Worm (Caenorhabditis elegans) whole organism, L4 larva: ENCODE results near the gene syd-9.

Source experiments
- F26F4.8 ChIP-seq: fragments of 200-800 bp; sonication (Bioruptor generic); conservative IDR thresholded peaks from 2 replicates; pipeline ENCODE4 v1.3.6; 2022; ENCODE audit warnings: missing genetic modification characterization, missing compliant biosample characterization
- F37D6.2 ChIP-seq: sonication (generic microtip); optimal IDR thresholded peaks from 2 replicates; lab custom pipeline; 2016; ENCODE audit warnings: mild to moderate bottlenecking, missing genetic modification characterization, missing compliant biosample characterization
- F44E2.7 ChIP-seq: fragments of 200-800 bp; sonication (Bioruptor generic); IDR thresholded peaks from 2 replicates; pipeline ENCODE4 v2.1.2; 2022; ENCODE audit warnings: missing genetic modification characterization, missing compliant biosample characterization
- F49E8.2 ChIP-seq: sonication (generic microtip); optimal IDR thresholded peaks from 2 replicates; lab custom pipeline; 2016; ENCODE audit warnings: missing compliant biosample characterization, mild to moderate bottlenecking, missing genetic modification characterization, borderline replicate concordance
- T20F7.1 ChIP-seq: fragments of 200-800 bp; sonication (Bioruptor generic); optimal IDR thresholded peaks from 2 replicates; lab custom pipeline; 2018; ENCODE audit warnings: mild to moderate bottlenecking, missing genetic modification characterization, missing compliant biosample characterization
- T26A8.4 ChIP-seq: fragments of 200-800 bp; sonication (Bioruptor generic); IDR thresholded peaks from 2 replicates; pipeline ENCODE4 v1.3.6; 2022; ENCODE audit warnings: missing genetic modification characterization, missing compliant biosample characterization
- Y105C5A.15 ChIP-seq: fragments of 200-800 bp; sonication (Bioruptor generic); IDR thresholded peaks from 2 replicates; pipeline ENCODE4 v1.3.6; 2022; ENCODE audit warnings: missing genetic modification characterization, missing compliant biosample characterization
- Y75B8A.6 ChIP-seq: fragments of 200-800 bp; sonication (Bioruptor generic); IDR thresholded peaks from 2 replicates; pipeline ENCODE4 v1.3.6; 2022; ENCODE audit warnings: missing genetic modification reagents, missing genetic modification characterization, missing compliant biosample characterization
- ZK546.5 ChIP-seq, 2 experiments: sonication (generic microtip); optimal IDR thresholded peaks; 2 replicates each; lab custom pipeline; 2017; ENCODE audit warnings: missing biosample characterization in 2 of 2, missing genetic modification characterization in 2 of 2
- aha-1 ChIP-seq: fragments of 150-350 bp; peaks from one replicate; lab custom pipeline; 2014; ENCODE audit warnings: missing biosample characterization, missing genetic modification characterization
- ceh-20 ChIP-seq: fragments of 200-800 bp; sonication (Bioruptor generic); IDR thresholded peaks from 2 replicates; pipeline ENCODE4 v1.3.6; 2022; ENCODE audit warnings: missing genetic modification reagents, missing genetic modification characterization, missing compliant biosample characterization
- ceh-44 ChIP-seq: fragments of 200-800 bp; sonication (Bioruptor generic); IDR thresholded peaks from 2 replicates; pipeline ENCODE4 v1.3.6; 2022; ENCODE audit warnings: missing genetic modification reagents, missing genetic modification characterization, missing compliant biosample characterization
- cey-2 ChIP-seq: sonication (generic microtip); optimal IDR thresholded peaks from 3 replicates; lab custom pipeline; 2017; ENCODE audit warnings: missing genetic modification characterization, mild to moderate bottlenecking, missing compliant biosample characterization, antibody characterized with exemption, borderline replicate concordance; ENCODE audit not compliant: insufficient read depth
- ctbp-1 ChIP-seq: fragments of 200-800 bp; sonication (Bioruptor generic); IDR thresholded peaks from 2 replicates; pipeline ENCODE4 v1.3.6; 2022; ENCODE audit warnings: missing genetic modification reagents, missing genetic modification characterization, missing compliant biosample characterization
- daf-8 ChIP-seq: fragments of 200-800 bp; sonication (Bioruptor generic); IDR thresholded peaks from 2 replicates; pipeline ENCODE4 v1.3.6; 2022; ENCODE audit warnings: missing genetic modification characterization, missing compliant biosample characterization
- dve-1 ChIP-seq: sonication (generic microtip); optimal IDR thresholded peaks from 2 replicates; lab custom pipeline; 2017; ENCODE audit warnings: antibody characterized with exemption, mild to moderate bottlenecking, missing genetic modification characterization, missing compliant biosample characterization; ENCODE audit not compliant: insufficient read depth
- gei-8 ChIP-seq: fragments of 200-800 bp; sonication (Bioruptor generic); optimal IDR thresholded peaks from 2 replicates; lab custom pipeline; 2018; ENCODE audit warnings: mild to moderate bottlenecking, missing genetic modification characterization, missing compliant biosample characterization
- hif-1 ChIP-seq, 2 experiments: sonication (generic microtip); optimal IDR thresholded peaks; 2 replicates each; lab custom pipeline; 2016 to 2017; ENCODE audit warnings: missing compliant biosample characterization in 2 of 2, missing genetic modification characterization in 2 of 2, missing genetic modification reagents in 2 of 2, missing genotype in 2 of 2, mild to moderate bottlenecking in 1 of 2
- lim-7 ChIP-seq: fragments of 200-800 bp; sonication (Bioruptor generic); IDR thresholded peaks from 2 replicates; pipeline ENCODE4 v1.3.6; 2022; ENCODE audit warnings: missing genetic modification characterization, missing compliant biosample characterization
- lin-1 ChIP-seq: fragments of 200-800 bp; sonication (Bioruptor generic); IDR thresholded peaks from 2 replicates; pipeline ENCODE4 v1.3.6; 2022; ENCODE audit warnings: missing genetic modification reagents, missing genetic modification characterization, missing compliant biosample characterization
- lin-29 ChIP-seq: fragments of 200-800 bp; sonication (Bioruptor generic); IDR thresholded peaks from 2 replicates; pipeline ENCODE4 v1.3.6; 2022; ENCODE audit warnings: missing genetic modification reagents, missing genetic modification characterization, missing compliant biosample characterization
- lin-38 ChIP-seq: fragments of 200-800 bp; sonication (Bioruptor generic); IDR thresholded peaks from 2 replicates; pipeline ENCODE4 v1.3.6; 2022; ENCODE audit warnings: missing genetic modification reagents, missing genetic modification characterization, missing compliant biosample characterization
- lin-39 ChIP-seq: fragments of 150-350 bp; optimal IDR thresholded peaks from 2 replicates; lab custom pipeline; 2014; ENCODE audit warnings: missing biosample characterization, missing genetic modification reagents, missing genetic modification characterization
- madf-5 ChIP-seq, 2 experiments: fragments of 200-800 bp; sonication (Bioruptor generic); IDR thresholded peaks; 2 replicates each; pipeline ENCODE4 v1.3.6; 2022; ENCODE audit warnings: missing compliant biosample characterization in 2 of 2, missing genetic modification characterization in 2 of 2
- madf-9 ChIP-seq: fragments of 200-800 bp; sonication (Bioruptor generic); conservative IDR thresholded peaks from 2 replicates; pipeline ENCODE4 v1.3.6; 2022; ENCODE audit warnings: missing genetic modification reagents, missing genetic modification characterization, missing compliant biosample characterization
- mdl-1 ChIP-seq, 2 experiments: fragments of 150-350 bp in 1 of 2; sonication (generic microtip) in 1 of 2; optimal IDR thresholded peaks; 2 replicates each; lab custom pipeline; 2014 to 2017; ENCODE audit warnings: missing biosample characterization in 2 of 2, missing genetic modification characterization in 2 of 2
- mep-1 ChIP-seq: fragments of 150-350 bp; sonication (generic microtip); optimal IDR thresholded peaks from 3 replicates; lab custom pipeline; 2014; ENCODE audit warnings: missing biosample characterization, missing genetic modification characterization
- mes-2 ChIP-seq: sonication (generic microtip); optimal IDR thresholded peaks from 2 replicates; lab custom pipeline; 2016; ENCODE audit warnings: missing genotype, mild to moderate bottlenecking, missing genetic modification characterization, missing compliant biosample characterization; ENCODE audit not compliant: poor library complexity, severe bottlenecking
- mxl-2 ChIP-seq: fragments of 200-800 bp; sonication (Bioruptor generic); conservative IDR thresholded peaks from 2 replicates; pipeline ENCODE4 v1.3.6; 2022; ENCODE audit warnings: missing genetic modification reagents, missing genetic modification characterization, missing compliant biosample characterization
- mxl-3 ChIP-seq: fragments of 200-800 bp; sonication (Bioruptor generic); optimal IDR thresholded peaks from 2 replicates; lab custom pipeline; 2018; ENCODE audit warnings: mild to moderate bottlenecking, missing genetic modification characterization, missing compliant biosample characterization
- nhr-102 ChIP-seq: sonication (generic microtip); optimal IDR thresholded peaks from 2 replicates; lab custom pipeline; 2016; ENCODE audit warnings: mild to moderate bottlenecking, missing genetic modification characterization, moderate library complexity, missing compliant biosample characterization
- nhr-237 ChIP-seq: sonication (generic microtip); optimal IDR thresholded peaks from 2 replicates; lab custom pipeline; 2017; ENCODE audit warnings: missing biosample characterization, missing genetic modification characterization
- nhr-25 ChIP-seq: sonication (generic microtip); optimal IDR thresholded peaks from 2 replicates; lab custom pipeline; 2017; ENCODE audit warnings: missing genetic modification characterization, mild to moderate bottlenecking, missing compliant biosample characterization, antibody characterized with exemption, moderate library complexity, borderline replicate concordance; ENCODE audit not compliant: insufficient read depth
- nhr-41 ChIP-seq: fragments of 200-800 bp; sonication (Bioruptor generic); IDR thresholded peaks from 2 replicates; pipeline ENCODE4 v1.3.6; 2022; ENCODE audit warnings: missing genetic modification reagents, missing genetic modification characterization, missing compliant biosample characterization
- nhr-6 ChIP-seq: fragments of 150-350 bp; optimal IDR thresholded peaks from 2 replicates; lab custom pipeline; 2014; ENCODE audit warnings: missing biosample characterization, missing genetic modification characterization
- nhr-77 ChIP-seq: fragments of 150-350 bp; optimal IDR thresholded peaks from 2 replicates; lab custom pipeline; 2014; ENCODE audit warnings: missing biosample characterization, missing genetic modification characterization
- php-3 ChIP-seq: fragments of 200-800 bp; sonication (Bioruptor generic); IDR thresholded peaks from 2 replicates; pipeline ENCODE4 v1.3.6; 2022; ENCODE audit warnings: missing genetic modification reagents, missing genetic modification characterization, missing compliant biosample characterization
- pqm-1 ChIP-seq: sonication (generic microtip); optimal IDR thresholded peaks from 2 replicates; lab custom pipeline; 2017; ENCODE audit warnings: missing biosample characterization, missing genetic modification characterization
- rbr-2 ChIP-seq: sonication (generic microtip); optimal IDR thresholded peaks from 2 replicates; lab custom pipeline; 2016; ENCODE audit warnings: missing genotype, missing genetic modification characterization, missing compliant biosample characterization
- saeg-2 ChIP-seq: fragments of 200-800 bp; sonication (Bioruptor generic); IDR thresholded peaks from 2 replicates; pipeline ENCODE4 v1.3.6; 2022; ENCODE audit warnings: missing genetic modification reagents, missing genetic modification characterization, missing compliant biosample characterization
- sdz-12 ChIP-seq: fragments of 200-800 bp; sonication (Bioruptor generic); optimal IDR thresholded peaks from 2 replicates; lab custom pipeline; 2018; ENCODE audit warnings: mild to moderate bottlenecking, missing genetic modification characterization, missing compliant biosample characterization
- snpc-1.2 ChIP-seq: fragments of 200-800 bp; sonication (Bioruptor generic); IDR thresholded peaks from 2 replicates; pipeline ENCODE4 v1.3.6; 2022; ENCODE audit warnings: missing genetic modification reagents, missing genetic modification characterization, missing compliant biosample characterization
- spr-1 ChIP-seq: sonication (generic microtip); optimal IDR thresholded peaks from 2 replicates; lab custom pipeline; 2016; ENCODE audit warnings: mild to moderate bottlenecking, missing genetic modification characterization, missing compliant biosample characterization
- tag-97 ChIP-seq: fragments of 200-800 bp; sonication (Bioruptor generic); IDR thresholded peaks from 2 replicates; pipeline ENCODE4 v1.3.6; 2022; ENCODE audit warnings: missing genetic modification characterization, missing compliant biosample characterization
- tra-1 ChIP-seq: fragments of 200-800 bp; sonication (Bioruptor generic); IDR thresholded peaks from 2 replicates; pipeline ENCODE4 v1.3.6; 2022; ENCODE audit warnings: missing genetic modification reagents, missing genetic modification characterization, missing compliant biosample characterization
- vab-7 ChIP-seq: fragments of 200-800 bp; sonication (Bioruptor generic); IDR thresholded peaks from 2 replicates; pipeline ENCODE4 v1.3.6; 2022; ENCODE audit warnings: missing genetic modification reagents, missing genetic modification characterization, missing compliant biosample characterization
- zfp-2 ChIP-seq: sonication (generic microtip); optimal IDR thresholded peaks from 2 replicates; lab custom pipeline; 2016; ENCODE audit warnings: mild to moderate bottlenecking, missing genetic modification characterization, missing compliant biosample characterization
- zfp-3 ChIP-seq: fragments of 200-800 bp; sonication (Bioruptor generic); conservative IDR thresholded peaks from 2 replicates; pipeline ENCODE4 v1.3.6; 2022; ENCODE audit warnings: missing genetic modification reagents, missing genetic modification characterization, missing compliant biosample characterization

The syd-9 gene

DNA sequence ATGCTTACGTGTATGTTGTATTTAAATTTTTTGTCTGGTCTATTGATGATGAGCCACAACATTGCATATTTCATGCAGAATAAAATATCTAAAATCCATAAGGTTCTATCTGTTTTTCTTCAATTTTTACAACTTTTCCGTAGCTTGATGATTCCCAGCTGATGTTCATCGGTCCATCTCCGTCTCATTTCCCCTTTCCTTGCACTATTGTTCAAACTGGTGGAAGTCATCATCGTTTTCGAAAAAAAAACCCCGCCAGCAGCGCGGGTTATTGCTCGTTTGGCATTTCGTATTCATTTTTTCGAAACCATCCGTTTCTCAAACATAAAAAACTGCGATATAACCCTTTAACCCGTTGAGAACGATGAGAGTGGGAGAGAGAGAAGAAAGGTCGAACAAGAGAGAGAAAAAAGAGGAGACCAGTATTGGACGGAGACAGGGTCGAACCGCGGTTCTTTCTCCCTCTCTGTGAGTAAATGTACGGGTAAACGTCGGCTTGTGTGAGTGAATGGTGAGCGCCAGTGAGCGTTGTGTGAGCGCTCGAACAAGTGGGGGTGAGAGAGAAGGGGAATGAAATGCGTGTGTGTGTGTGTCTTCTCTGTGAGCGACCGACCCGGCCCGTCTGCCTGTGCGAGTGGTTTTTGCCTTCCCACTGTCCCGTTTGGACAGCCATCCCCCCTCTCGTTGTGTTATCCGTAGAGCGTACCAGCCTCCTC lies 46.9 kb downstream of the syd-9 start (continued):
- no peak for TF ChIP-seq daf-8
- peak; percentile 39; the same call in 1 of the 2 replicates for TF ChIP-seq lin-29 (GFP tag; lab: Robert Waterston, UW)
- TF ChIP-seq F44E2.7 (GFP tag; lab: Robert Waterston, UW) = no peak
- TF ChIP-seq F26F4.8 (GFP tag; lab: Robert Waterston, UW) = no peak
- no peak for TF ChIP-seq ZK546.5 (tag; optimal IDR thresholded peaks at IDR 0.05; lab: Kevin White, UChicago)
- TF ChIP-seq lin-1 (GFP tag; lab: Robert Waterston, UW) = no peak
- TF ChIP-seq tag-97 = no peak
- peak; percentile 78 for TF ChIP-seq lin-38 (GFP tag; lab: Robert Waterston, UW)
- TF ChIP-seq php-3 (GFP tag; lab: Robert Waterston, UW) = 0 out of 2 replicates have a peak, but pooled peaks have one; percentile 52
- 0 out of 2 replicates have a peak, but pooled peaks have one; percentile 56 for TF ChIP-seq lim-7 (GFP tag; lab: Robert Waterston, UW)
- TF ChIP-seq hif-1 (tag; optimal IDR thresholded peaks at IDR 0.05; lab: Kevin White, UChicago) = peak in 1 of 2 experiments; percentile 77
- no peak for TF ChIP-seq Y105C5A.15 (GFP tag; lab: Robert Waterston, UW)
- peak; percentile 86 for TF ChIP-seq T26A8.4 (GFP tag; lab: Robert Waterston, UW)
- no peak for TF ChIP-seq lin-39 (tag; lab: Kevin White, UChicago)
- no peak for TF ChIP-seq sdz-12 (GFP tag; lab: Kevin White, UChicago)
- TF ChIP-seq ceh-44 (GFP tag; lab: Robert Waterston, UW) = no peak
- peak; percentile 95 for TF ChIP-seq dve-1 (tag; lab: Kevin White, UChicago)
- no peak for TF ChIP-seq snpc-1.2 (GFP tag; lab: Robert Waterston, UW)
- no peak for TF ChIP-seq cey-2 (tag; lab: Kevin White, UChicago)
- no peak for TF ChIP-seq nhr-237 (tag; lab: Kevin White, UChicago)
- peak; percentile 77 for TF ChIP-seq zfp-3 (GFP tag; lab: Robert Waterston, UW)
- peak; percentile 100 for TF ChIP-seq aha-1 (tag; lab: Kevin White, UChicago)
- peak; percentile 65 for TF ChIP-seq vab-7
- peak; percentile 91 for TF ChIP-seq ceh-20
- TF ChIP-seq T20F7.1 (GFP tag; lab: Kevin White, UChicago) = no peak
- peak; percentile 78 for TF ChIP-seq F37D6.2 (tag; lab: Kevin White, UChicago)
- peak; percentile 83 for TF ChIP-seq spr-1 (tag; lab: Kevin White, UChicago)
- TF ChIP-seq nhr-41 (GFP tag; lab: Robert Waterston, UW) = peak; percentile 85
- peak; percentile 94 for TF ChIP-seq nhr-77 (tag; lab: Kevin White, UChicago)
- no peak for TF ChIP-seq Y75B8A.6 (GFP tag; lab: Robert Waterston, UW)
- TF ChIP-seq madf-9 = peak; percentile 68; the same call in 1 of the 2 replicates
- TF ChIP-seq mep-1 (tag; lab: Kevin White, UChicago) = peak; percentile 98
- TF ChIP-seq saeg-2 = peak; percentile 55; the same call in 1 of the 2 replicates
- peak; percentile 19 to 76 for TF ChIP-seq mdl-1 (tag; optimal IDR thresholded peaks at IDR 0.05; lab: Kevin White, UChicago)
- 0 out of 2 replicates have a peak, but pooled peaks have one; percentile 14 for TF ChIP-seq mxl-2
- peak; percentile 57 for TF ChIP-seq nhr-6 (tag; lab: Kevin White, UChicago)
- TF ChIP-seq zfp-2 (tag; lab: Kevin White, UChicago) = peak; percentile 59
- no peak for TF ChIP-seq madf-5 (GFP tag; IDR thresholded peaks at IDR 0.05; lab: Robert Waterston, UW)
- peak; percentile 82 for TF ChIP-seq mxl-3 (GFP tag; lab: Kevin White, UChicago)
- peak; percentile 43 for TF ChIP-seq pqm-1 (tag; lab: Kevin White, UChicago)
- no peak for TF ChIP-seq F49E8.2 (tag; lab: Kevin White, UChicago)
- peak; percentile 71 for TF ChIP-seq nhr-102 (tag; lab: Kevin White, UChicago)
- peak; percentile 60; the same call in 1 of the 2 replicates for TF ChIP-seq tra-1 (GFP tag; lab: Robert Waterston, UW)
- no peak for TF ChIP-seq gei-8 (GFP tag; lab: Kevin White, UChicago)
- TF ChIP-seq ctbp-1 (GFP tag; lab: Robert Waterston, UW) = peak; percentile 94
- peak; percentile 91 for TF ChIP-seq mes-2
- TF ChIP-seq nhr-25 (tag; lab: Kevin White, UChicago) = peak; percentile 98
- peak; percentile 96 for TF ChIP-seq rbr-2
